Worm (Caenorhabditis elegans) whole organism, early embryonic: ENCODE results near the gene garr-1.

Source experiments
- B0310.2 ChIP-seq: sonication (generic microtip); optimal IDR thresholded peaks from 2 replicates; lab custom pipeline; 2016; ENCODE audit warnings: mild to moderate bottlenecking, missing genetic modification characterization, missing compliant biosample characterization
- F13C5.2 ChIP-seq: sonication (generic microtip); optimal IDR thresholded peaks from 2 replicates; lab custom pipeline; 2017; ENCODE audit warnings: mild to moderate bottlenecking, missing genetic modification characterization, inconsistent platforms, missing compliant biosample characterization
- aly-1 ChIP-seq: sonication (generic microtip); optimal IDR thresholded peaks from 2 replicates; lab custom pipeline; 2016; ENCODE audit warnings: missing genetic modification characterization, missing compliant biosample characterization
- ama-1 ChIP-seq: fragments of 150-350 bp; optimal IDR thresholded peaks from 2 replicates; lab custom pipeline; 2014
- ceh-13 ChIP-seq: fragments of 200-800 bp; sonication (Bioruptor generic); optimal IDR thresholded peaks from 2 replicates; lab custom pipeline; 2018; ENCODE audit warnings: mild to moderate bottlenecking, missing genetic modification characterization, missing compliant biosample characterization
- ceh-36 ChIP-seq: sonication (generic microtip); optimal IDR thresholded peaks from 2 replicates; lab custom pipeline; 2016; ENCODE audit warnings: missing genetic modification characterization, inconsistent platforms, missing compliant biosample characterization
- ets-7 ChIP-seq: sonication (generic microtip); optimal IDR thresholded peaks from 2 replicates; lab custom pipeline; 2016; ENCODE audit warnings: missing genotype, missing genetic modification characterization, missing compliant biosample characterization
- flt-1 ChIP-seq: fragments of 200-800 bp; sonication (Bioruptor generic); IDR thresholded peaks from 2 replicates; pipeline ENCODE4 v1.3.6; 2022; ENCODE audit warnings: missing genetic modification characterization, missing compliant biosample characterization
- hmbx-1 ChIP-seq: sonication (generic microtip); optimal IDR thresholded peaks from 2 replicates; lab custom pipeline; 2016; ENCODE audit warnings: mild to moderate bottlenecking, missing genetic modification characterization, missing compliant biosample characterization
- hmg-4 ChIP-seq: fragments of 200-800 bp; sonication (Bioruptor generic); optimal IDR thresholded peaks from 2 replicates; lab custom pipeline; 2018; ENCODE audit warnings: mild to moderate bottlenecking, missing genetic modification characterization, missing compliant biosample characterization
- hnd-1 ChIP-seq: sonication (generic microtip); optimal IDR thresholded peaks from 2 replicates; lab custom pipeline; 2016; ENCODE audit warnings: missing genetic modification characterization, missing compliant biosample characterization
- pes-1 ChIP-seq: fragments of 200-800 bp; sonication (Bioruptor generic); IDR thresholded peaks from 2 replicates; pipeline ENCODE4 v1.3.6; 2022; ENCODE audit warnings: missing genetic modification reagents, missing genetic modification characterization, missing compliant biosample characterization
- scrt-1 ChIP-seq: fragments of 200-800 bp; sonication (Bioruptor generic); IDR thresholded peaks from 2 replicates; pipeline ENCODE4 v1.3.6; 2022; ENCODE audit warnings: missing genetic modification characterization, missing compliant biosample characterization
- sea-1 ChIP-seq: fragments of 200-800 bp; sonication (Bioruptor generic); conservative IDR thresholded peaks from 2 replicates; pipeline ENCODE4 v1.3.6; 2022; ENCODE audit warnings: missing genetic modification characterization, missing compliant biosample characterization
- tbx-11 ChIP-seq: fragments of 200-800 bp; sonication (Bioruptor generic); IDR thresholded peaks from 2 replicates; pipeline ENCODE4 v1.3.6; 2022; ENCODE audit warnings: missing genetic modification characterization, missing compliant biosample characterization
- tbx-37 ChIP-seq: fragments of 200-800 bp; sonication (Bioruptor generic); conservative IDR thresholded peaks from 2 replicates; pipeline ENCODE4 v1.3.6; 2022; ENCODE audit warnings: missing genetic modification reagents, missing genetic modification characterization, missing compliant biosample characterization
- tra-4 ChIP-seq: sonication (generic microtip); optimal IDR thresholded peaks from 2 replicates; lab custom pipeline; 2017; ENCODE audit warnings: missing genetic modification characterization, missing compliant biosample characterization

Gene garr-1

DNA sequence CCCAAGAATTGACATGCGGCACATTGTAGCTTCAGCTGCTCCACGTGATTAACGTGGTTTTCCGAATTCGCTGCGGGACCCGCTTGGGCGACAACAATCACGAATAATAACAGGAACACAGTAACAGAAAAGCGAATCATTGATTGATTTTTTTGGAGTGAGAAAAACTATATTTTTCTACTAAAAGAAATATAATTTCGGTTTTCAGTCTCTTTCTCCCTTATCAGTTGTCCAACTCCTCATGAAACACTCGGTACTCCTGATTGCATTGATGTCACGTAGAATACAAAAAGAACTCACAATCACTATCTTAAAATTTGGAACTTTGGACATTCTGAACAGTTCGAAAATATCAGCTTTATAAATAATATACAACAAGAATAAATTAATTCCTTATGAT, 2.9 kb downstream of the garr-1 start, which contains the start of gene Y66H1A.5:
TSS of gene Y66H1A.5 (minus strand) at position 265 of the 400 bp plus-strand sequence.
- TF ChIP-seq aly-1 (tag; lab: Kevin White, UChicago) (no peak), scrt-1 (GFP tag; lab: Robert Waterston, UW) (no peak), tra-4 (tag; lab: Kevin White, UChicago) (no peak), ets-7 (no peak), pes-1 (GFP tag; lab: Robert Waterston, UW) (no peak), ceh-36 (tag; lab: Kevin White, UChicago) (no peak), sea-1 (GFP tag; lab: Robert Waterston, UW) (no peak)

DNA sequence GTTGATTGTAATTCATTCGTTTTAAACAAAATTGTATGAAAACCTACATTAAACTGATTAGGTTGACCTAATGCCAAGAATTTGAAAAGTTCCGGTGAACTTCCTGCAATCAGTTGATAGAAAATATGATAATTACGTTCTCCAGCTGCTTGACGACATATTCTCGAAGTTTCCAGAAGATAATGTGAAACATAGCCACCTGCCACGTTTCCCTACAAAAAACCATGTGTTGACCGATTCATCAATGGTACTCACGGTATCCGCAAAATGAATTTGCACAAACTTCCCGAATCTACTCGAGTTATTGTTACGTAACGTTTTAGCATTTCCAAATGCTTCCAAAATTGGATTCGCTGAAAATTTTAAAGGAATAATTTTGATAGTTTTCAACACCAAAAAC, 12.4 kb downstream of the garr-1 start:
- TF ChIP-seq hmbx-1 = no peak
- TF ChIP-seq scrt-1 (GFP tag; lab: Robert Waterston, UW) = no peak
- no peak for TF ChIP-seq aly-1 (tag; lab: Kevin White, UChicago)
- no peak for TF ChIP-seq ceh-13 (GFP tag; lab: Kevin White, UChicago)
- no peak for TF ChIP-seq ceh-36 (tag; lab: Kevin White, UChicago)
- no peak for TF ChIP-seq tbx-37
- no peak for TF ChIP-seq tra-4 (tag; lab: Kevin White, UChicago)
- no peak for TF ChIP-seq flt-1 (GFP tag; lab: Robert Waterston, UW)
- TF ChIP-seq F13C5.2 = no peak
- TF ChIP-seq hmg-4 (GFP tag; lab: Kevin White, UChicago) = no peak
- no peak for TF ChIP-seq sea-1 (GFP tag; lab: Robert Waterston, UW)

DNA sequence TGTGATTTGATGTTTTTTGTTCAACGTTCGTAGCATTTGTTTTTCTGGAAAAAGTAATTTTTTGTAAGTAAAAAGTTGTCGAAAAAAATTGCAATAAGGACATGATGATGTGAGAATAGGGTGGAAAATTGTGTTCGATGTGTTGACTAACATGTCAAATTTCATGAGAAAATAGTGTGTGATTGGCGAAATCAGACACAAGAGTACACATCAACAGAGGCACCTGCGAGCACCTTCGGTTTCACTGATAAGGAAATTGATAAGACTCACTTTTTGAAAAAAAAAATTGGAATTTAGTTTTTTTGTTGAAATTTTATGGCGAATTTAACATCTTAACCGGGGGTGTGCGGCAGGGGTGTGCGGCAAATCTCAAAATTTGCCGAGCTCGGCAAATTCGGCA, 14.5 kb downstream of the garr-1 start, which contains the start of gene hum-8:
TSS of gene hum-8 (minus strand) at position 46 of the 400 bp plus-strand sequence.
- TF ChIP-seq scrt-1 (GFP tag; lab: Robert Waterston, UW) = no peak
- TF ChIP-seq flt-1 (GFP tag; lab: Robert Waterston, UW) = no peak
- no peak for TF ChIP-seq sea-1 (GFP tag; lab: Robert Waterston, UW)
- no peak for TF ChIP-seq ceh-13 (GFP tag; lab: Kevin White, UChicago)
- TF ChIP-seq hmbx-1 = no peak
- no peak for TF ChIP-seq F13C5.2
- TF ChIP-seq pes-1 (GFP tag; lab: Robert Waterston, UW) = no peak
- TF ChIP-seq hnd-1 (tag; lab: Kevin White, UChicago) = no peak
- TF ChIP-seq ceh-36 (tag; lab: Kevin White, UChicago) = no peak
- TF ChIP-seq hmg-4 (GFP tag; lab: Kevin White, UChicago) = no peak

DNA sequence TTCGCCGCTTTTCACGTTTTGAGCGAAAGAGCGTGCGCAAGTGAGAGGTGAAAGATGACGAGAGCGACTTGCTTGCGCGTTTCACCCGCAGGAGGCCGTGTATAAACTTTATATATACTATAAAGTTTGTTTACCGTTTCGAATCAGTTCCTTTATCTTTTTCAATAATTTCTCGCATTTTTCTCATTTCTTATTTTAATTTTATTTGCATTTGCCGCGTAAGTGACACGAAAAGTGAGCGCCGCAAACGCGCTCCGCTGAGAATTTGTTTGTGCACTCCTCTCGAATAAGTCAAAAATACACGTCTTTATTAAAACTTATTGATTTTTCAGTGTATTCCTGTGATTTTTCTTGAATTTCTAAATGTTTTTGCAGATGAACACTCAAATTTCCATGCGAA, 17.7 kb downstream of the garr-1 start, which contains the start of gene mrpl-55:
TSS of gene mrpl-55 (plus strand) at position 364 of the 400 bp plus-strand sequence.
- TF ChIP-seq scrt-1 (GFP tag; lab: Robert Waterston, UW) (no peak), hmbx-1 (no peak), tbx-11 (GFP tag; lab: Robert Waterston, UW) (no peak), aly-1 (tag; lab: Kevin White, UChicago) (no peak), F13C5.2 (peak; percentile 72), ceh-36 (tag; lab: Kevin White, UChicago) (no peak), pes-1 (GFP tag; lab: Robert Waterston, UW) (0 out of 2 replicates have a peak, but pooled peaks have one; percentile 26), ets-7 (no peak)

DNA sequence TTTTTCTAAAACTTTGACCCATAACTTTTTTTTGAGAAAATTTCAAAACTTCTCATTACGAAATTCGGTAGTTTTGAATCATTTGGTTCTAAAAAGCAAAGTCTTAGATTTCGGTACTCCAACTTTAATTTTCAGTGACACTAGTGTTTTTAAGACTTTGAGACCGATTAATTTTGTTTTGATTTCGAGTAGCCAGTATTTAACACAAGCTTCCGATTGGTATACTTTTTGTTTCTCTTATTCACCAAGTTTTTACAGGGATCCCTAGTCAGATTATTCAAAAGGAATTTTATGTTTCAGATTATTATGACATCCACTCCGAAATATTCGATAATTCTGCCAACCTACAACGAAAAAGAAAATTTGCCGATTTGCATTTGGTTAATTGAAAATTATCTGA, 19.4 kb downstream of the garr-1 start, which contains the start of gene dpm-1:
TSS of gene dpm-1 (plus strand) at position 301 of the 400 bp plus-strand sequence.
- TF ChIP-seq aly-1 (tag; lab: Kevin White, UChicago) = no peak
- TF ChIP-seq F13C5.2 = no peak
- no peak for TF ChIP-seq ceh-13 (GFP tag; lab: Kevin White, UChicago)
- TF ChIP-seq tbx-37 = no peak
- TF ChIP-seq hnd-1 (tag; lab: Kevin White, UChicago) = no peak
- TF ChIP-seq B0310.2 (tag; lab: Kevin White, UChicago) = no peak
- TF ChIP-seq pes-1 (GFP tag; lab: Robert Waterston, UW) = no peak
- no peak for TF ChIP-seq ceh-36 (tag; lab: Kevin White, UChicago)

DNA sequence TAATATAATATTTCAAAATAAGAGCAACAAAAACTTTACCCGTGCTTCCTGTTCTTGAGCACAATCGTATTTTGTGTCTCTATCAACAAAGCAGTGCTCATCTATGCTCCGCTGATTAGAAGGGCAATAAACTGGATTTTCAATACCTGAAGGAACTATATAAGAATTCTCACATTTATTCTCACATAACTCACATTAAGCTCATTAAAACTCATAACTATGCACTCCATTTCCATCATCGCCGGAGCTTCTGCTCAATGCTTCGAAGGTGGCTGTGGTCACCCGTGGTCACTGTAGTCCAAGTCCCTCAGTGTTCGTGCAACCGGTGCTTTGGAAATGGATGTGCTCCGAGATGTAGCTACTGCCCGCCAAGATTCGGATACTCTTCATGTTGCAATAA, 28.8 kb downstream of the garr-1 start, which contains the start of the genes Y66H1A.8 and M04G7.5:
TSS of gene Y66H1A.8 (minus strand) at position 101 of the 400 bp plus-strand sequence.
TSS of gene M04G7.5 (plus strand) at position 258 of the 400 bp plus-strand sequence.
- TF ChIP-seq ceh-36 (tag; lab: Kevin White, UChicago) (no peak), pes-1 (GFP tag; lab: Robert Waterston, UW) (no peak), ama-1 (lab: Kevin White, UChicago) (no peak), B0310.2 (tag; lab: Kevin White, UChicago) (no peak), tra-4 (tag; lab: Kevin White, UChicago) (no peak), scrt-1 (GFP tag; lab: Robert Waterston, UW) (no peak), aly-1 (tag; lab: Kevin White, UChicago) (no peak)

DNA sequence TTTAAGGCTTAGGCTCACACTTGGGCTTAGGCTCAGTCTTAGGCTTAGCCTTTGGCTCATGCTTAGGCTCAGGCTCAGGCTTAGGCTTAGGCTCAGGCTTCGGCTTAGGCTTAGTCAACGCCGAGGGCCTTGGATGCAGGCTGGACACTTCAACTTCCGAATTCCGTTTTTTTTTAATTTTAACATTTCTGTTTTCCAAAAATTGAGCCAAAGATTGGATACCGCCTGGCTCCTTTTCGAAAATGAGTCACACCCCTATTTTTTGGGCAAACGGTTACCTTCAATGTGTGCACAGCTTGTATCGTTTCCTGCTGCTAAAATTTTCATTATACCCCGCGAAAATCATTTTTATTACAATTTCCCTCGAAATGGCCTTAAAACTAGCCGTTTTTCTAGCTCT, 29.5 kb downstream of the garr-1 start, which contains the start of gene M04G7.1:
TSS of gene M04G7.1 (plus strand) at position 301 of the 400 bp plus-strand sequence.
- TF ChIP-seq hnd-1 (tag; lab: Kevin White, UChicago) (no peak), hmbx-1 (no peak), tra-4 (tag; lab: Kevin White, UChicago) (no peak), ceh-13 (GFP tag; lab: Kevin White, UChicago) (no peak), sea-1 (GFP tag; lab: Robert Waterston, UW) (no peak), B0310.2 (tag; lab: Kevin White, UChicago) (no peak), scrt-1 (GFP tag; lab: Robert Waterston, UW) (no peak), tbx-11 (GFP tag; lab: Robert Waterston, UW) (no peak), flt-1 (GFP tag; lab: Robert Waterston, UW) (no peak)

DNA sequence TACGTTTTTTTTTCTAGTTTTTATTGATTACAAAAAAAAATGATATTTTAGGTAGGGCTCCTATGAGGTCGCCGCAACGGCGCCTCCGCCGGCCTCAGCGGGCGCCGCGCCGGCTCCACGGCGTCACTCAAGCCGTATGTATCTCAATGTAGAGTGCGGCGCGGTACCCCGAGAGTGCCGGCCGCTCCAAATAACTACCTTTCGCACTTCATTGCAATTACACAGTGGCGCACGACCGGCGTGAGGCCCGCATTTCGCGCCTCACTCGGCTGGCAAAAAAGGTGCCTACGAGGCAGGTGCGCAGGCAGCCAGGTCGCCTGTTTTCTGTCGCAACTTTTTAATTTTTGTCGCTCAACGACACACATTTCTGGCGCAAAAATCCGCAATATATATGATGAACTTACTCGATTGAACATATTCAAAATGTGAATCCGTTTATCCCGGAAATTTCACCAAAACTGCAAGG, 34.7 kb downstream of the garr-1 start, which contains the start of gene M04G7.2:
TSS of gene M04G7.2 (minus strand) at position 416 of the 466 bp plus-strand sequence.
- TF ChIP-seq sea-1 (GFP tag; lab: Robert Waterston, UW) (no peak), tbx-37 (no peak), tra-4 (tag; lab: Kevin White, UChicago) (no peak), tbx-11 (GFP tag; lab: Robert Waterston, UW) (no peak), aly-1 (tag; lab: Kevin White, UChicago) (no peak), flt-1 (GFP tag; lab: Robert Waterston, UW) (no peak), ets-7 (no peak), hmg-4 (GFP tag; lab: Kevin White, UChicago) (no peak), ceh-13 (GFP tag; lab: Kevin White, UChicago) (no peak), F13C5.2 (no peak), pes-1 (GFP tag; lab: Robert Waterston, UW) (no peak), B0310.2 (tag; lab: Kevin White, UChicago) (no peak), hmbx-1 (no peak), hnd-1 (tag; lab: Kevin White, UChicago) (no peak), ceh-36 (tag; lab: Kevin White, UChicago) (no peak), ama-1 (lab: Kevin White, UChicago) (no peak), scrt-1 (GFP tag; lab: Robert Waterston, UW) (no peak)
